Fruit fly (Drosophila melanogaster) whole organism, embryonic: ENCODE data around the gene CG33702.
A peak's percentile ranks its signal among the peaks of the same experiment; 100 is the strongest.

Source experiments
- CG8478 ChIP-seq: fragments of >200 bp; optimal IDR thresholded peaks from 2 replicates; lab custom pipeline; 2018
- Sox102F ChIP-seq: fragments of 200-800 bp; sonication (Bioruptor generic); optimal IDR thresholded peaks from 2 replicates; lab custom pipeline; 2018; ENCODE audit warnings: missing biosample characterization, mild to moderate bottlenecking, missing genetic modification characterization, moderate library complexity
- abd-A ChIP-seq: fragments of 200-800 bp; sonication (Bioruptor generic); optimal IDR thresholded peaks from 3 replicates; lab custom pipeline; 2019; ENCODE audit warnings: missing biosample characterization, mild to moderate bottlenecking, missing genetic modification characterization, moderate library complexity
- dpn ChIP-seq, 2 experiments: fragments of 200-800 bp; sonication (Bioruptor generic); optimal IDR thresholded peaks; 3 replicates each; lab custom pipeline; 2016; ENCODE audit warnings: missing biosample characterization in 2 of 2, missing genetic modification characterization in 2 of 2

dm6 chr3L:9509037-9509830 is 4.0 kb downstream of the CG33702 start, which contains the start of gene CG3408:
- TF ChIP-seq abd-A (tag; lab: Kevin White, UChicago) (peak; percentile 61), Sox102F (GFP tag; lab: Kevin White, UChicago) (no peak), dpn (GFP tag; optimal IDR thresholded peaks at IDR 0.05; lab: Kevin White, UChicago) (no peak), CG8478 (lab: Kevin White, UChicago) (no peak)
